Fruit fly (Drosophila melanogaster): ENCODE data around the gene Dcr-1.
A peak's percentile ranks its signal among the peaks of the same experiment; 100 is the strongest.

Dcr-1 gene

dm6 chr3R:22751111-22751510 lies 10.2 kb upstream of the Dcr-1 start (continued):
- TF ChIP-seq C15 (GFP tag; IDR thresholded peaks at IDR 0.05) (no peak), CG11696 (GFP tag; IDR thresholded peaks at IDR 0.05) (peak; percentile 57), Drgx (GFP tag; IDR thresholded peaks at IDR 0.05) (0 out of 2 replicates have a peak, but pooled peaks have one; percentile 28), Ada2b (GFP tag; IDR thresholded peaks at IDR 0.05) (peak; percentile 23; the same call in 1 of the 2 replicates), dm (GFP tag; optimal IDR thresholded peaks at IDR 0.05) (no peak), Hr51 (GFP tag; optimal IDR thresholded peaks at IDR 0.05) (no peak), cad (GFP tag; optimal IDR thresholded peaks at IDR 0.05) (no peak), CG12219 (GFP tag; optimal IDR thresholded peaks at IDR 0.05) (no peak), YL-1 (GFP tag; optimal IDR thresholded peaks at IDR 0.05) (no peak), H15 (GFP tag; IDR thresholded peaks at IDR 0.05) (no peak), CG12155 (GFP tag; optimal IDR thresholded peaks at IDR 0.05) (no peak), ftz-f1 (GFP tag; optimal IDR thresholded peaks at IDR 0.05) (no peak), CG4707 (GFP tag; optimal IDR thresholded peaks at IDR 0.05) (no peak), h (optimal IDR thresholded peaks at IDR 0.05) (no peak), ci (GFP tag; IDR thresholded peaks at IDR 0.05) (peak; percentile 5; the same call in 1 of the 3 replicates), CG15011 (GFP tag; optimal IDR thresholded peaks at IDR 0.05) (no peak), CG4820 (GFP tag; optimal IDR thresholded peaks at IDR 0.05) (no peak), fd3F (GFP tag; optimal IDR thresholded peaks at IDR 0.05) (no peak), gsb (GFP tag; IDR thresholded peaks at IDR 0.05) (no peak), H2.0 (GFP tag; IDR thresholded peaks at IDR 0.05) (no peak), slbo (GFP tag; IDR thresholded peaks at IDR 0.05) (peak; percentile 15; the same call in 1 of the 2 replicates), da (GFP tag; optimal IDR thresholded peaks at IDR 0.05) (no peak), CG14050 (GFP tag; IDR thresholded peaks at IDR 0.05) (no peak), unpg (GFP tag; optimal IDR thresholded peaks at IDR 0.05) (peak; percentile 2), Hr3 (GFP tag; optimal IDR thresholded peaks at IDR 0.05) (no peak), CG14860 (GFP tag; IDR thresholded peaks at IDR 0.05; ENCODE audit: partially characterized antibody) (no peak), CG1233 (GFP tag; optimal IDR thresholded peaks at IDR 0.05) (no peak), scrt (GFP tag; optimal IDR thresholded peaks at IDR 0.05) (no peak)

dm6 chr3R:22750534-22750947 lies 9.7 kb upstream of the Dcr-1 start, which contains the start of the genes rumi, CG7029 and Usp12-46:
TSS of gene rumi (minus strand) at chr3R:22750597.
TSS of gene CG7029 (plus strand) at chr3R:22750901.
TSS of gene Usp12-46 (plus strand) at chr3R:22750901.
- peak; percentile 72 for TF ChIP-seq CG30431 (GFP tag; optimal IDR thresholded peaks at IDR 0.05)
- TF ChIP-seq az2 (GFP tag; optimal IDR thresholded peaks at IDR 0.05): peak; percentile 89
- TF ChIP-seq twi (tag; optimal IDR thresholded peaks at IDR 0.05): peak; percentile 80
- TF ChIP-seq cg (GFP tag; optimal IDR thresholded peaks at IDR 0.05): no peak
- TF ChIP-seq CG7556 (GFP tag; optimal IDR thresholded peaks at IDR 0.05): peak; percentile 75
- no peak for TF ChIP-seq pita (GFP tag; optimal IDR thresholded peaks at IDR 0.05)
- peak; percentile 89 for TF ChIP-seq Ets97D (GFP tag; optimal IDR thresholded peaks at IDR 0.05)
- TF ChIP-seq CG11695 (GFP tag; IDR thresholded peaks at IDR 0.05): peak; percentile 73; the same call in 2 of the 3 replicates
- peak; percentile 58 for TF ChIP-seq nom (GFP tag; optimal IDR thresholded peaks at IDR 0.05)
- TF ChIP-seq CG7745 (tag; optimal IDR thresholded peaks at IDR 0.05): no peak
- peak; percentile 81 for TF ChIP-seq gce (GFP tag; IDR thresholded peaks at IDR 0.05)
- peak; percentile 59 for TF ChIP-seq CG12071 (GFP tag; optimal IDR thresholded peaks at IDR 0.05)
- TF ChIP-seq mirr (GFP tag; optimal IDR thresholded peaks at IDR 0.05): peak; percentile 69
- peak; percentile 76; the same call in 1 of the 2 replicates for TF ChIP-seq CG16779 (GFP tag; IDR thresholded peaks at IDR 0.05)
- TF ChIP-seq CG3995 (GFP tag; optimal IDR thresholded peaks at IDR 0.05): peak; percentile 100
- peak in 1 of 2 experiments; percentile 60 for TF ChIP-seq crp (GFP tag; optimal IDR thresholded peaks at IDR 0.05)
- peak; percentile 85 for TF ChIP-seq CG32767 (GFP tag; IDR thresholded peaks at IDR 0.05)
- peak; percentile 85 for TF ChIP-seq PHDP (tag; optimal IDR thresholded peaks at IDR 0.05)
- TF ChIP-seq jigr1 (GFP tag; IDR thresholded peaks at IDR 0.05): peak; percentile 32; the same call in 1 of the 3 replicates
- peak; percentile 89 for TF ChIP-seq Chrac-16 (GFP tag; optimal IDR thresholded peaks at IDR 0.05)
- TF ChIP-seq kni (GFP tag; optimal IDR thresholded peaks at IDR 0.05): peak; percentile 25
- TF ChIP-seq CG31441 (GFP tag; IDR thresholded peaks at IDR 0.05): peak; percentile 94
- TF ChIP-seq ssp (GFP tag; IDR thresholded peaks at IDR 0.05): peak; percentile 75
- TF ChIP-seq maf-S (GFP tag; optimal IDR thresholded peaks at IDR 0.05): peak; percentile 90
- TF ChIP-seq NFAT (GFP tag; IDR thresholded peaks at IDR 0.05): peak; percentile 84
- 0 out of 3 replicates have a peak, but pooled peaks have one; percentile 53 for TF ChIP-seq C15 (GFP tag; IDR thresholded peaks at IDR 0.05)
